Worm (Caenorhabditis elegans) whole organism, midembryonic: ENCODE results near the gene T06C10.3.
A peak's percentile ranks its signal among the peaks of the same experiment; 100 is the strongest.

Experiments used
- T22C8.4 ChIP-seq: fragments of 200-800 bp; sonication (Bioruptor generic); IDR thresholded peaks from 2 replicates; pipeline ENCODE4 v1.3.6; 2022; ENCODE audit warnings: missing genetic modification characterization, missing compliant biosample characterization
- cog-1 ChIP-seq: sonication (generic microtip); optimal IDR thresholded peaks from 2 replicates; lab custom pipeline; 2016; ENCODE audit warnings: missing genetic modification characterization, missing compliant biosample characterization
- flt-1 ChIP-seq: fragments of 200-800 bp; sonication (Bioruptor generic); IDR thresholded peaks from 2 replicates; pipeline ENCODE4 v1.3.6; 2022; ENCODE audit warnings: missing genetic modification characterization, missing compliant biosample characterization
- klf-2 ChIP-seq: fragments of 200-800 bp; sonication (Bioruptor generic); conservative IDR thresholded peaks from 2 replicates; pipeline ENCODE4 v1.3.6; 2022; ENCODE audit warnings: missing genetic modification reagents, missing genetic modification characterization, missing compliant biosample characterization
- med-1 ChIP-seq: sonication (generic microtip); optimal IDR thresholded peaks from 2 replicates; lab custom pipeline; 2017; ENCODE audit warnings: missing genetic modification characterization, mild to moderate bottlenecking, missing compliant biosample characterization, antibody characterized with exemption, missing genetic modification reagents; ENCODE audit not compliant: insufficient read depth
- ref-1 ChIP-seq: fragments of 200-800 bp; sonication (Bioruptor generic); conservative IDR thresholded peaks from 2 replicates; pipeline ENCODE4 v1.3.6; 2022; ENCODE audit warnings: missing genetic modification reagents, missing genetic modification characterization, missing compliant biosample characterization
- tab-1 ChIP-seq: fragments of 200-800 bp; sonication (Bioruptor generic); IDR thresholded peaks from 2 replicates; pipeline ENCODE4 v1.3.6; 2022; ENCODE audit warnings: missing genetic modification characterization, missing compliant biosample characterization
- ztf-23 ChIP-seq: fragments of 200-800 bp; sonication (Bioruptor generic); IDR thresholded peaks from 2 replicates; pipeline ENCODE4 v1.3.6; 2022; ENCODE audit warnings: missing genetic modification reagents, missing genetic modification characterization, missing compliant biosample characterization
- ztf-29 ChIP-seq: fragments of 200-800 bp; sonication (Bioruptor generic); IDR thresholded peaks from 2 replicates; pipeline ENCODE4 v1.3.6; 2022; ENCODE audit warnings: missing genetic modification reagents, missing genetic modification characterization, missing compliant biosample characterization

The T06C10.3 gene

ce11 chrIV:7877781-7878180 is 7.2 kb downstream of the T06C10.3 start, which contains the start of gene kin-26:
TSS of gene kin-26 (minus strand) at chrIV:7877881.
- TF ChIP-seq med-1 = no peak
- TF ChIP-seq ztf-29 = no peak
- no peak for TF ChIP-seq klf-2 (GFP tag; lab: Robert Waterston, UW)
- no peak for TF ChIP-seq T22C8.4 (GFP tag; lab: Robert Waterston, UW)
- no peak for TF ChIP-seq ztf-23

ce11 chrIV:7879017-7879416 is 8.5 kb downstream of the T06C10.3 start, which contains the start of gene srt-73:
TSS of gene srt-73 (plus strand) at chrIV:7879317.
- TF ChIP-seq T22C8.4 (GFP tag; lab: Robert Waterston, UW) (no peak), ztf-29 (no peak), ref-1 (GFP tag; lab: Robert Waterston, UW) (no peak), ztf-23 (no peak), med-1 (no peak), cog-1 (tag; lab: Kevin White, UChicago) (no peak), tab-1 (no peak), klf-2 (GFP tag; lab: Robert Waterston, UW) (no peak), flt-1 (GFP tag; lab: Robert Waterston, UW) (no peak)

ce11 chrIV:7881166-7881565 is 10.6 kb downstream of the T06C10.3 start:
- TF ChIP-seq klf-2 (GFP tag; lab: Robert Waterston, UW) = no peak
- TF ChIP-seq ref-1 (GFP tag; lab: Robert Waterston, UW) = no peak
- TF ChIP-seq flt-1 (GFP tag; lab: Robert Waterston, UW) = no peak
- no peak for TF ChIP-seq ztf-29
- TF ChIP-seq ztf-23 = no peak
- TF ChIP-seq tab-1 = no peak
- no peak for TF ChIP-seq med-1
- TF ChIP-seq T22C8.4 (GFP tag; lab: Robert Waterston, UW) = no peak
- no peak for TF ChIP-seq cog-1 (tag; lab: Kevin White, UChicago)

- TF ChIP-seq flt-1 (GFP tag; lab: Robert Waterston, UW) (no peak), ztf-23 (no peak), T22C8.4 (GFP tag; lab: Robert Waterston, UW) (no peak), med-1 (no peak), ref-1 (GFP tag; lab: Robert Waterston, UW) (no peak), ztf-29 (no peak), tab-1 (no peak), cog-1 (tag; lab: Kevin White, UChicago) (no peak), klf-2 (GFP tag; lab: Robert Waterston, UW) (no peak)
These were observed 11.2 kb downstream of the T06C10.3 start, which contains the start of gene atic-1 for ce11 chrIV:7881726-7882125. TSS of gene atic-1 (plus strand) at chrIV:7882026.

ce11 chrIV:7897443-7897842 is 26.9 kb downstream of the T06C10.3 start, which contains the start of gene ilys-4:
TSS of gene ilys-4 (minus strand) at chrIV:7897543.
- TF ChIP-seq klf-2 (GFP tag; lab: Robert Waterston, UW) = no peak
- TF ChIP-seq ztf-23 = no peak

- TF ChIP-seq T22C8.4 (GFP tag; lab: Robert Waterston, UW) = no peak
- no peak for TF ChIP-seq med-1
- no peak for TF ChIP-seq ztf-23
- no peak for TF ChIP-seq flt-1 (GFP tag; lab: Robert Waterston, UW)
- no peak for TF ChIP-seq cog-1 (tag; lab: Kevin White, UChicago)
These were observed 27.4 kb downstream of the T06C10.3 start for ce11 chrIV:7897953-7898352.

ce11 chrIV:7898489-7898888 is 27.9 kb downstream of the T06C10.3 start:
- TF ChIP-seq cog-1 (tag; lab: Kevin White, UChicago) = no peak
- TF ChIP-seq ref-1 (GFP tag; lab: Robert Waterston, UW) = no peak
- TF ChIP-seq klf-2 (GFP tag; lab: Robert Waterston, UW) = no peak
- TF ChIP-seq flt-1 (GFP tag; lab: Robert Waterston, UW) = no peak
- no peak for TF ChIP-seq ztf-23
- TF ChIP-seq ztf-29 = no peak
- no peak for TF ChIP-seq med-1
- TF ChIP-seq tab-1 = no peak
- TF ChIP-seq T22C8.4 (GFP tag; lab: Robert Waterston, UW) = no peak

- TF ChIP-seq cog-1 (tag; lab: Kevin White, UChicago) (peak; percentile 13), ztf-29 (no peak)
These were observed 31.8 kb downstream of the T06C10.3 start, which contains the start of gene arp-11 for ce11 chrIV:7902221-7902904. TSS of gene arp-11 (minus strand) at chrIV:7902271.

ce11 chrIV:7903359-7903758 is 32.8 kb downstream of the T06C10.3 start, which contains the start of gene C49H3.6:
TSS of gene C49H3.6 (plus strand) at chrIV:7903738.
- TF ChIP-seq cog-1 (tag; lab: Kevin White, UChicago) (peak; percentile 29), ztf-29 (no peak), ztf-23 (no peak)

ce11 chrIV:7906643-7907042 is 36.1 kb downstream of the T06C10.3 start:
- no peak for TF ChIP-seq tab-1

ce11 chrIV:7909455-7910141 is 39.0 kb downstream of the T06C10.3 start:
- TF ChIP-seq ztf-23 (no peak), flt-1 (GFP tag; lab: Robert Waterston, UW) (peak; percentile 47; the same call in 1 of the 2 replicates)
